Worm (Caenorhabditis elegans) whole organism, L3 larva: Measurements from ENCODE around the gene D2096.10.

ENCODE experiments used
- R02D3.7 ChIP-seq: fragments of 150-350 bp; optimal IDR thresholded peaks from 2 replicates; lab custom pipeline; 2014; ENCODE audit warnings: missing biosample characterization, missing genetic modification characterization
- daf-12 ChIP-seq: fragments of 150-350 bp; optimal IDR thresholded peaks from 2 replicates; lab custom pipeline; 2014; ENCODE audit warnings: missing biosample characterization, missing genetic modification reagents, missing genetic modification characterization
- elt-1 ChIP-seq: fragments of 150-350 bp; optimal IDR thresholded peaks from 2 replicates; lab custom pipeline; 2014; ENCODE audit warnings: missing biosample characterization, missing genetic modification characterization
- nhr-11 ChIP-seq: fragments of 150-350 bp; optimal IDR thresholded peaks from 2 replicates; lab custom pipeline; 2014; ENCODE audit warnings: missing biosample characterization, missing genetic modification characterization
- nhr-237 ChIP-seq: fragments of 150-350 bp; optimal IDR thresholded peaks from 2 replicates; lab custom pipeline; 2014; ENCODE audit warnings: missing biosample characterization, missing genetic modification characterization
- snpc-4 ChIP-seq: fragments of 150-350 bp; optimal IDR thresholded peaks from 2 replicates; lab custom pipeline; 2014; ENCODE audit warnings: missing biosample characterization, missing genetic modification characterization
- unc-62 ChIP-seq: fragments of 150-350 bp; sonication (generic microtip); optimal IDR thresholded peaks from 4 replicates; lab custom pipeline; 2014; ENCODE audit warnings: missing biosample characterization, missing genetic modification reagents, missing genetic modification characterization

DNA sequence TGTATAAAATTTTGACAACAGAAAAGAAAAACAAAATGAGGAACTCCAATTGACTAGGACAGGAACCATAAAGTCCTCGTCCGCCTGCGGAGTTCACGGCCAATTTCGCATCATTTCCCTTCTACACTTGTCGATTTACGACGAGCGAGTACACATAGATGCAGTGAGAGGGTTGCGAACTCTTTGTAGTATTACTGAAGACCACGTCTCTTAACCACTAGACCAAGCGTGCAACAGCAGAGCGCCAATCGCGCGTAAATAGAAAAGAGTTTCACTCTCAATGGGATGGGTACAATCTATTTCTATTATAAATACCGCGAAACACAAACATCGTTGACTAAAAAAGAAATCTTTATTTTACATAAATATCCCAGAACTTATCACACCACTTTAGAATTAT, 13.7 kb downstream of the D2096.10 start:
- TF ChIP-seq R02D3.7 (tag; lab: Kevin White, UChicago) (peak; percentile 79), snpc-4 (peak; percentile 63), daf-12 (tag; lab: Kevin White, UChicago) (no peak), unc-62 (GFP tag; lab: Kevin White, UChicago) (no peak), elt-1 (tag; lab: Kevin White, UChicago) (no peak), nhr-11 (tag; lab: Kevin White, UChicago) (no peak), nhr-237 (tag; lab: Kevin White, UChicago) (no peak)
